Worm (Caenorhabditis elegans): ENCODE measurements around the gene gpla-1.

gpla-1 gene

DNA sequence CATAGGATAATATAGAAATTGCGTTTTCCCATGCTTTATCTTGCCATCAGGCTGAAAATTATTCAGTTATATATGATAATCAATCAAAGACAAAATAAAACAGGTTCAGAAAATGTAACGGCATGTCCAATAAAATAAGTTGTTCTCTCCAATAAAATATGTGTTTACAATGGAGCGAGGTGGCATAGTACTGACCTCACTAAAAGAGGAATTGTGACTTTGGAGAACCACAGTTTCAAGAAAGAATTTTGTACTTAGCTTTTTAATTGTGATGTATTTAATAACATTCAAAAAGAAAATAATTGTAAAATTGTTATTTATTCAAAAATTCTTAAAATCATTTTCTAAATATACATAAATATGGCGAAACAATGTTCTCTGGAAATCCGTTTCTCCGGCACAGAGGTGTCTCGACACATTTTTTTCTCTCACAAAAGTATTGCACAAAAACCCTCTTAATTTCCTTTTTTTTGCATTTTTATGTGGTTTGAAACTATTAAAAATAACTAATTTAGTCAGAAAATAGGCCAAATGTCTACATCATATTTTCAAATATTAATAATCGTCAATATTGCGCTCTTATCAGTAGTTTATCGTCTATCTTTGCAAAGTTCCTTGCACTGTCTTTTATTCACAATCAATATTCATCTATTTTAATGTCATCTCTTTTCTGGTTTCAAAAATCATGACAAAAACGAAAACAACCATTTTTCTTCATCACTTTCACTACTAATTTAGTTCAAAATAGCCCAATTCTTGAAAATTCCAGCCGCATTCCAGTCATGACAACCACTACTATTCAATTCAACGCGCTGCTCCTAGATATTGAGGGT lies 4.2 kb downstream of the gpla-1 start, which contains the start of the genes aman-2 and F58H1.3:
TSS of gene aman-2 (minus strand) at position 51 of the 833 bp plus-strand sequence.
TSS of gene F58H1.3 (plus strand) at position 783 of the 833 bp plus-strand sequence.
- TF ChIP-seq syd-9 (tag; optimal IDR thresholded peaks at IDR 0.05) = no peak
- peak; percentile 38 for TF ChIP-seq ceh-18 (tag; optimal IDR thresholded peaks at IDR 0.05)
- no peak for TF ChIP-seq sdc-2 (tag; optimal IDR thresholded peaks at IDR 0.05)
- TF ChIP-seq ztf-16 (tag; optimal IDR thresholded peaks at IDR 0.05) = peak; percentile 12
- peak; percentile 76 for TF ChIP-seq ceh-2 (tag; optimal IDR thresholded peaks at IDR 0.05)
- peak; percentile 35 for TF ChIP-seq ceh-48 (tag; optimal IDR thresholded peaks at IDR 0.05)
- TF ChIP-seq ceh-31 (tag; optimal IDR thresholded peaks at IDR 0.05) = peak; percentile 91
- peak; percentile 81 for TF ChIP-seq ets-4 (tag; optimal IDR thresholded peaks at IDR 0.05)
- no peak for TF ChIP-seq fkh-6 (tag; optimal IDR thresholded peaks at IDR 0.05)
- TF ChIP-seq ref-2 (tag; optimal IDR thresholded peaks at IDR 0.05) = peak; percentile 86
- TF ChIP-seq C38D4.7 (GFP tag; optimal IDR thresholded peaks at IDR 0.05) = peak; percentile 13
- TF ChIP-seq hlh-13 (GFP tag; optimal IDR thresholded peaks at IDR 0.05) = no peak
- TF ChIP-seq tbx-2 (tag; optimal IDR thresholded peaks at IDR 0.05) = peak; percentile 89
- no peak for TF ChIP-seq gmeb-2 (tag; optimal IDR thresholded peaks at IDR 0.05)
- no peak for TF ChIP-seq dmd-4 (tag; optimal IDR thresholded peaks at IDR 0.05; ENCODE audit: borderline replicate concordance)
- no peak for TF ChIP-seq che-1 (tag; optimal IDR thresholded peaks at IDR 0.05)
- TF ChIP-seq fax-1 (tag; optimal IDR thresholded peaks at IDR 0.05) = peak; percentile 85
- TF ChIP-seq pha-4 (tag; optimal IDR thresholded peaks at IDR 0.05) = no peak
- no peak for TF ChIP-seq ceh-6 (GFP tag; optimal IDR thresholded peaks at IDR 0.05)
- TF ChIP-seq rnt-1 (tag; optimal IDR thresholded peaks at IDR 0.05) = peak; percentile 48
- TF ChIP-seq ahr-1 (tag; optimal IDR thresholded peaks at IDR 0.05) = peak; percentile 75
- TF ChIP-seq unc-42 (tag; optimal IDR thresholded peaks at IDR 0.05) = peak; percentile 63
- TF ChIP-seq zip-5 (tag; optimal IDR thresholded peaks at IDR 0.05) = peak; percentile 96
- TF ChIP-seq ttx-3 (tag; optimal IDR thresholded peaks at IDR 0.05) = peak; percentile 57
- TF ChIP-seq unc-55 (GFP tag; optimal IDR thresholded peaks at IDR 0.05) = no peak
- no peak for TF ChIP-seq pax-1 (tag; optimal IDR thresholded peaks at IDR 0.05)
- TF ChIP-seq ceh-34 (tag; optimal IDR thresholded peaks at IDR 0.05) = peak; percentile 36
- TF ChIP-seq elt-2 (tag; optimal IDR thresholded peaks at IDR 0.05) = peak; percentile 89
- TF ChIP-seq nhr-232 (tag; optimal IDR thresholded peaks at IDR 0.05) = no peak
- no peak for TF ChIP-seq unc-3 (GFP tag; conservative IDR thresholded peaks at IDR 0.05)
- peak; percentile 68 for TF ChIP-seq unc-3 (tag; optimal IDR thresholded peaks at IDR 0.05)
- peak; percentile 73 for TF ChIP-seq hlh-15 (tag; optimal IDR thresholded peaks at IDR 0.05)
- TF ChIP-seq ceh-9 (tag; optimal IDR thresholded peaks at IDR 0.05) = no peak
- TF ChIP-seq C08G9.2 (tag; optimal IDR thresholded peaks at IDR 0.05) = peak; percentile 72
- TF ChIP-seq unc-86 (tag; optimal IDR thresholded peaks at IDR 0.05) = peak; percentile 77
- peak; percentile 7 for TF ChIP-seq lim-6 (tag; optimal IDR thresholded peaks at IDR 0.05)
- TF ChIP-seq ceh-45 (GFP tag; IDR thresholded peaks at IDR 0.05) = no peak
- peak; percentile 86 for TF ChIP-seq ceh-14 (tag; optimal IDR thresholded peaks at IDR 0.05)
- TF ChIP-seq mec-3 (tag; optimal IDR thresholded peaks at IDR 0.05; ENCODE audit: borderline replicate concordance) = no peak
- no peak for TF ChIP-seq hlh-30 (tag; optimal IDR thresholded peaks at IDR 0.05; ENCODE audit: insufficient read depth)
- TF ChIP-seq lin-11 (tag; optimal IDR thresholded peaks at IDR 0.05) = peak; percentile 28
- TF ChIP-seq hlh-8 (tag; optimal IDR thresholded peaks at IDR 0.05) = peak; percentile 92
- TF ChIP-seq pqm-1 (tag; optimal IDR thresholded peaks at IDR 0.05) = peak; percentile 54
- TF ChIP-seq tbx-7 (tag; optimal IDR thresholded peaks at IDR 0.05) = peak; percentile 82
- no peak for TF ChIP-seq nfya-1 (tag; optimal IDR thresholded peaks at IDR 0.05)
- no peak for TF ChIP-seq hlh-6 (tag; optimal IDR thresholded peaks at IDR 0.05)

Data from whole organism, late embryonic.